Fruit fly (Drosophila melanogaster) S2 (cell line): ENCODE measurements around the gene CG1791.

Experiments
- CG8478 ChIP-seq: fragments of >200 bp; optimal IDR thresholded peaks from 2 replicates; lab custom pipeline; 2018
- CTCF ChIP-seq, 2 experiments: fragments of >200 bp; optimal IDR thresholded peaks; 2 replicates each; lab custom pipeline; 2018

DNA sequence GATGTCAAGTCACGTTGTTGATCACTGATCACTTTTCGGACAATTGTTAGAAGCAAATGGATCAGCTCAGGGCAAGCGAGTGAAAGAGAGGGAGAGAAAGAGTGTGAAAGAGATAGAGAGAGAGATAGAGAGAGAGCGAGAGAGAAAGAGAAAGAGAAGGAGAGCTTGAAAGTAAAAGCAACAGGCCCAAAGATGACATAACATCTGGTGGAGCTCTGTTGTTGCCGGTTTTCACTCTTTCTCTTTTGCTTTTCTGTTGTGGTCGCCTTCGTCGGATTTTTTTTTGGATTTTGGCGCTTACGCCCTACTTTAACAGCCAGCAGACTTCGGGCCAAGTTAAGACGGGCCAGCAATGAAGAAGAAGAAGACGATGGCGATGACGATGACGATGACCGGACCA, 26.3 kb upstream of the CG1791 start:
- TF ChIP-seq CG8478 (lab: Kevin White, UChicago), result no peak
- TF ChIP-seq CTCF (optimal IDR thresholded peaks at IDR 0.05; lab: Kevin White, UChicago), result no peak
